Worm (Caenorhabditis elegans) whole organism, young adult: ENCODE results near the gene ZK488.6.

ENCODE experiments used
- B0019.2 ChIP-seq: fragments of 200-800 bp; sonication (Bioruptor generic); conservative IDR thresholded peaks from 2 replicates; pipeline ENCODE4 v1.3.6; 2022; ENCODE audit warnings: missing genetic modification reagents, missing genetic modification characterization, missing compliant biosample characterization
- B0035.1 ChIP-seq: sonication (generic microtip); optimal IDR thresholded peaks from 2 replicates; lab custom pipeline; 2016; ENCODE audit warnings: missing genetic modification characterization, mild to moderate bottlenecking, missing compliant biosample characterization, missing genotype, missing genetic modification reagents
- B0261.1 ChIP-seq: sonication (generic microtip); optimal IDR thresholded peaks from 2 replicates; lab custom pipeline; 2016; ENCODE audit warnings: mild to moderate bottlenecking, missing genetic modification characterization, moderate library complexity, missing compliant biosample characterization
- F37B4.10 ChIP-seq: fragments of 200-800 bp; sonication (Bioruptor generic); IDR thresholded peaks from 2 replicates; pipeline ENCODE4 v1.3.6; 2022; ENCODE audit warnings: missing genetic modification characterization, missing compliant biosample characterization
- F57A8.1 ChIP-seq: fragments of 200-800 bp; sonication (Bioruptor generic); optimal IDR thresholded peaks from 2 replicates; lab custom pipeline; 2018; ENCODE audit warnings: mild to moderate bottlenecking, missing genetic modification characterization, moderate library complexity, missing compliant biosample characterization
- K11D2.4 ChIP-seq: fragments of 200-800 bp; sonication (Bioruptor generic); IDR thresholded peaks from 2 replicates; pipeline ENCODE4 v1.3.6; 2022; ENCODE audit warnings: missing genetic modification reagents, missing genetic modification characterization, missing compliant biosample characterization
- Y53F4B.3 ChIP-seq: fragments of 200-800 bp; sonication (Bioruptor generic); IDR thresholded peaks from 2 replicates; pipeline ENCODE4 v1.3.6; 2022; ENCODE audit warnings: missing genetic modification reagents, missing genetic modification characterization, missing compliant biosample characterization
- Y56A3A.18 ChIP-seq: fragments of 200-800 bp; sonication (Bioruptor generic); IDR thresholded peaks from 2 replicates; pipeline ENCODE4 v1.3.6; 2022; ENCODE audit warnings: missing genetic modification reagents, missing genetic modification characterization, missing compliant biosample characterization
- Y79H2A.3 ChIP-seq: fragments of 200-800 bp; sonication (Bioruptor generic); conservative IDR thresholded peaks from 2 replicates; pipeline ENCODE4 v1.3.6; 2022; ENCODE audit warnings: missing genetic modification reagents, missing genetic modification characterization, missing compliant biosample characterization
- Y95B8A.8 ChIP-seq: fragments of 200-800 bp; sonication (Bioruptor generic); IDR thresholded peaks from 2 replicates; pipeline ENCODE4 v1.3.6; 2022; ENCODE audit warnings: missing genetic modification reagents, missing genetic modification characterization, missing compliant biosample characterization
- aptf-3 ChIP-seq: fragments of 200-800 bp; sonication (Bioruptor generic); IDR thresholded peaks from 2 replicates; pipeline ENCODE4 v1.3.6; 2022; ENCODE audit warnings: missing genetic modification characterization, missing compliant biosample characterization
- atf-7 ChIP-seq: sonication (generic microtip); optimal IDR thresholded peaks from 2 replicates; lab custom pipeline; 2017; ENCODE audit warnings: mild to moderate bottlenecking, missing genetic modification characterization, missing compliant biosample characterization
- athp-1 ChIP-seq: sonication (generic microtip); optimal IDR thresholded peaks from 2 replicates; lab custom pipeline; 2017; ENCODE audit warnings: mild to moderate bottlenecking, missing genetic modification characterization, missing compliant biosample characterization
- cebp-2 ChIP-seq: fragments of 200-800 bp; sonication (Bioruptor generic); IDR thresholded peaks from 2 replicates; pipeline ENCODE4 v1.3.6; 2022; ENCODE audit warnings: missing genetic modification characterization, missing compliant biosample characterization
- ceh-79 ChIP-seq: sonication (generic microtip); optimal IDR thresholded peaks from 2 replicates; lab custom pipeline; 2017; ENCODE audit warnings: mild to moderate bottlenecking, missing genetic modification characterization, missing compliant biosample characterization
- chd-7 ChIP-seq: sonication (generic microtip); optimal IDR thresholded peaks from 2 replicates; lab custom pipeline; 2016; ENCODE audit warnings: mild to moderate bottlenecking, missing genetic modification characterization, moderate library complexity, missing compliant biosample characterization
- dox-1 ChIP-seq: fragments of 200-800 bp; sonication (Bioruptor generic); IDR thresholded peaks from 2 replicates; pipeline ENCODE4 v1.3.6; 2022; ENCODE audit warnings: missing genetic modification reagents, missing genetic modification characterization, missing compliant biosample characterization
- efl-1 ChIP-seq: fragments of 150-350 bp; optimal IDR thresholded peaks from 2 replicates; lab custom pipeline; 2014; ENCODE audit warnings: missing biosample characterization, missing genetic modification reagents, missing genetic modification characterization
- egl-18 ChIP-seq: fragments of 200-800 bp; sonication (Bioruptor generic); IDR thresholded peaks from 2 replicates; pipeline ENCODE4 v1.3.6; 2022; ENCODE audit warnings: missing genetic modification reagents, missing genetic modification characterization, missing compliant biosample characterization
- hlh-26 ChIP-seq: fragments of 200-800 bp; sonication (Bioruptor generic); conservative IDR thresholded peaks from 2 replicates; pipeline ENCODE4 v1.3.6; 2022; ENCODE audit warnings: missing genetic modification reagents, missing genetic modification characterization, missing compliant biosample characterization
- hmg-1.2 ChIP-seq: fragments of 200-800 bp; sonication (Bioruptor generic); IDR thresholded peaks from 2 replicates; pipeline ENCODE4 v1.3.6; 2022; ENCODE audit warnings: missing genetic modification reagents, missing genetic modification characterization, missing compliant biosample characterization
- hmg-20 ChIP-seq: fragments of 200-800 bp; sonication (Bioruptor generic); IDR thresholded peaks from 2 replicates; pipeline ENCODE4 v1.3.6; 2022; ENCODE audit warnings: missing genetic modification reagents, missing genetic modification characterization, missing compliant biosample characterization
- let-526 ChIP-seq: fragments of 200-800 bp; sonication (Bioruptor generic); IDR thresholded peaks from 2 replicates; pipeline ENCODE4 v1.3.6; 2022; ENCODE audit warnings: missing genetic modification reagents, missing genetic modification characterization, missing compliant biosample characterization
- let-607 ChIP-seq, 2 experiments: fragments of 200-800 bp in 1 of 2; sonication (Bioruptor generic) in 1 of 2; sonication (generic microtip) in 1 of 2; optimal IDR thresholded peaks; 2 replicates each; lab custom pipeline; 2016 to 2018; ENCODE audit warnings: mild to moderate bottlenecking in 2 of 2, missing compliant biosample characterization in 2 of 2, missing genetic modification characterization in 2 of 2, moderate library complexity in 2 of 2, missing genotype in 1 of 2
- lsl-1 ChIP-seq: fragments of 200-800 bp; sonication (Bioruptor generic); optimal IDR thresholded peaks from 2 replicates; lab custom pipeline; 2018; ENCODE audit warnings: mild to moderate bottlenecking, missing genetic modification characterization, moderate library complexity, missing compliant biosample characterization
- madf-3 ChIP-seq: fragments of 200-800 bp; sonication (Bioruptor generic); IDR thresholded peaks from 2 replicates; pipeline ENCODE4 v1.3.6; 2022; ENCODE audit warnings: missing genetic modification reagents, missing genetic modification characterization, missing compliant biosample characterization
- mes-4 ChIP-seq: sonication (generic microtip); optimal IDR thresholded peaks from 2 replicates; lab custom pipeline; 2016; ENCODE audit warnings: missing genotype, missing genetic modification characterization, missing compliant biosample characterization
- nfya-1 ChIP-seq: sonication (generic microtip); optimal IDR thresholded peaks from 2 replicates; lab custom pipeline; 2017; ENCODE audit warnings: antibody characterized with exemption, missing compliant biosample characterization, missing genetic modification characterization, borderline replicate concordance; ENCODE audit not compliant: insufficient read depth
- nfya-2 ChIP-seq: fragments of 200-800 bp; sonication (Bioruptor generic); IDR thresholded peaks from 2 replicates; pipeline ENCODE4 v1.3.6; 2022; ENCODE audit warnings: missing genetic modification reagents, missing genetic modification characterization, missing compliant biosample characterization
- nfyb-1 ChIP-seq: fragments of 200-800 bp; sonication (Bioruptor generic); IDR thresholded peaks from 2 replicates; pipeline ENCODE4 v1.3.6; 2022; ENCODE audit warnings: missing genetic modification reagents, missing genetic modification characterization, missing compliant biosample characterization
- nhr-179 ChIP-seq: sonication (generic microtip); optimal IDR thresholded peaks from 2 replicates; lab custom pipeline; 2016; ENCODE audit warnings: mild to moderate bottlenecking, missing genetic modification characterization, missing compliant biosample characterization
- nhr-90 ChIP-seq: sonication (generic microtip); optimal IDR thresholded peaks from 2 replicates; lab custom pipeline; 2016; ENCODE audit warnings: missing genotype, mild to moderate bottlenecking, missing genetic modification characterization, missing compliant biosample characterization
- pha-4 ChIP-seq: fragments of 150-350 bp; sonication (generic microtip); optimal IDR thresholded peaks from 2 replicates; lab custom pipeline; 2014; ENCODE audit warnings: missing biosample characterization, missing genetic modification reagents, missing genetic modification characterization
- rec-8 ChIP-seq, 2 experiments: sonication (generic microtip); optimal IDR thresholded peaks; 2 replicates each; lab custom pipeline; 2016; ENCODE audit warnings: mild to moderate bottlenecking in 2 of 2, missing genetic modification characterization in 2 of 2, missing genetic modification reagents in 2 of 2, missing genotype in 2 of 2, missing biosample characterization in 1 of 2, missing compliant biosample characterization in 1 of 2, moderate library complexity in 1 of 2
- sea-2 ChIP-seq: fragments of 200-800 bp; sonication (Bioruptor generic); IDR thresholded peaks from 2 replicates; pipeline ENCODE4 v1.3.6; 2022; ENCODE audit warnings: missing genetic modification characterization, missing compliant biosample characterization
- snpc-1.3 ChIP-seq: sonication (generic microtip); optimal IDR thresholded peaks from 2 replicates; lab custom pipeline; 2017; ENCODE audit warnings: missing genetic modification characterization, mild to moderate bottlenecking, missing compliant biosample characterization, antibody characterized with exemption, moderate library complexity, missing genotype, missing genetic modification reagents; ENCODE audit not compliant: insufficient read depth
- tlf-1 ChIP-seq: fragments of 200-800 bp; sonication (Bioruptor generic); optimal IDR thresholded peaks from 2 replicates; lab custom pipeline; 2018; ENCODE audit warnings: mild to moderate bottlenecking, missing genetic modification characterization, missing compliant biosample characterization
- xnd-1 ChIP-seq: sonication (generic microtip); optimal IDR thresholded peaks from 2 replicates; lab custom pipeline; 2016; ENCODE audit warnings: missing genotype, missing genetic modification reagents, missing genetic modification characterization, missing compliant biosample characterization
- ztf-18 ChIP-seq: sonication (generic microtip); optimal IDR thresholded peaks from 2 replicates; lab custom pipeline; 2016; ENCODE audit warnings: missing genotype, mild to moderate bottlenecking, missing genetic modification characterization, missing compliant biosample characterization
- ztf-25 ChIP-seq: fragments of 200-800 bp; sonication (Bioruptor generic); IDR thresholded peaks from 2 replicates; pipeline ENCODE4 v1.3.6; 2022; ENCODE audit warnings: missing genetic modification reagents, missing genetic modification characterization, missing compliant biosample characterization
- ztf-26 ChIP-seq: sonication (generic microtip); optimal IDR thresholded peaks from 2 replicates; lab custom pipeline; 2017; ENCODE audit warnings: missing genetic modification characterization, missing compliant biosample characterization

ZK488.6 gene

ce11 chrV:590182-590581, at the start of gene ZK488.6:
TSS of gene ZK488.6 (plus strand) at chrV:590482.
- no peak for TF ChIP-seq let-526 (GFP tag; lab: Robert Waterston, UW)
- TF ChIP-seq B0019.2 (GFP tag; lab: Robert Waterston, UW): no peak
- no peak for TF ChIP-seq F57A8.1 (GFP tag; lab: Kevin White, UChicago)

ce11 chrV:541470-541869, 48.8 kb upstream of the ZK488.6 start:
- TF ChIP-seq nhr-179 (tag; lab: Kevin White, UChicago): no peak
- TF ChIP-seq aptf-3 (GFP tag; lab: Robert Waterston, UW): no peak
- TF ChIP-seq ztf-26: no peak
- TF ChIP-seq hmg-20 (GFP tag; lab: Robert Waterston, UW): no peak
- no peak for TF ChIP-seq atf-7 (tag; lab: Kevin White, UChicago)
- TF ChIP-seq sea-2 (GFP tag; lab: Robert Waterston, UW): no peak
- TF ChIP-seq nfya-2 (GFP tag; lab: Robert Waterston, UW): no peak
- no peak for TF ChIP-seq hlh-26 (GFP tag; lab: Robert Waterston, UW)
- TF ChIP-seq snpc-1.3: no peak
- TF ChIP-seq B0035.1 (tag; lab: Kevin White, UChicago): no peak
- TF ChIP-seq athp-1 (tag; lab: Kevin White, UChicago): no peak
- TF ChIP-seq xnd-1 (tag; lab: Kevin White, UChicago): no peak

ce11 chrV:543169-543568, 47.1 kb upstream of the ZK488.6 start, which contains the start of gene C14C6.3:
TSS of gene C14C6.3 (plus strand) at chrV:543469.
- TF ChIP-seq efl-1 (GFP tag; lab: Kevin White, UChicago): no peak

- TF ChIP-seq rec-8 (tag; optimal IDR thresholded peaks at IDR 0.05; lab: Kevin White, UChicago): no peak
- TF ChIP-seq tlf-1 (GFP tag; lab: Kevin White, UChicago): no peak
- TF ChIP-seq B0261.1 (tag; lab: Kevin White, UChicago): no peak
- no peak for TF ChIP-seq let-607 (tag; optimal IDR thresholded peaks at IDR 0.05; lab: Kevin White, UChicago)
- TF ChIP-seq nhr-90: no peak
- no peak for TF ChIP-seq Y53F4B.3 (GFP tag; lab: Robert Waterston, UW)
- no peak for TF ChIP-seq chd-7
- no peak for TF ChIP-seq nfyb-1 (GFP tag; lab: Robert Waterston, UW)
- TF ChIP-seq Y56A3A.18 (GFP tag; lab: Robert Waterston, UW): no peak
- TF ChIP-seq aptf-3 (GFP tag; lab: Robert Waterston, UW): no peak
- TF ChIP-seq pha-4 (tag; lab: Kevin White, UChicago): no peak
- no peak for TF ChIP-seq cebp-2
- TF ChIP-seq mes-4 (tag; lab: Kevin White, UChicago): no peak
- TF ChIP-seq ztf-18 (tag; lab: Kevin White, UChicago): no peak
- no peak for TF ChIP-seq egl-18
Observed at ce11 chrV:547980-548379, 42.3 kb upstream of the ZK488.6 start, which contains the start of gene C14C6.6. TSS of gene C14C6.6 (minus strand) at chrV:548080.

- TF ChIP-seq ztf-25 (GFP tag; lab: Robert Waterston, UW) (no peak), madf-3 (GFP tag; lab: Robert Waterston, UW) (no peak), lsl-1 (GFP tag; lab: Kevin White, UChicago) (no peak), ceh-79 (no peak), Y79H2A.3 (GFP tag; lab: Robert Waterston, UW) (no peak), hmg-1.2 (GFP tag; lab: Robert Waterston, UW) (no peak), F37B4.10 (GFP tag; lab: Robert Waterston, UW) (no peak), K11D2.4 (GFP tag; lab: Robert Waterston, UW) (no peak), cebp-2 (no peak), let-526 (GFP tag; lab: Robert Waterston, UW) (no peak), Y95B8A.8 (no peak), nfya-1 (tag; lab: Kevin White, UChicago) (no peak), dox-1 (GFP tag; lab: Robert Waterston, UW) (no peak)
Observed at ce11 chrV:552406-552805, 37.9 kb upstream of the ZK488.6 start.
